Fruit fly (Drosophila melanogaster): Measurements from ENCODE around the gene RecQ4.

- TF ChIP-seq jigr1 (GFP tag; IDR thresholded peaks at IDR 0.05) (no peak), Vsx1 (GFP tag; optimal IDR thresholded peaks at IDR 0.05) (no peak), rib (GFP tag; IDR thresholded peaks at IDR 0.05) (no peak)
These were observed 22.4 kb downstream of the RecQ4 start for dm6 chr3L:8153206-8153996.
